Worm (Caenorhabditis elegans): Measurements from ENCODE around the gene F14D7.6.

- TF ChIP-seq klf-2 (GFP tag; conservative IDR thresholded peaks at IDR 0.05): no peak
- TF ChIP-seq flt-1 (GFP tag; IDR thresholded peaks at IDR 0.05): no peak
- no peak for TF ChIP-seq tab-1 (GFP tag; IDR thresholded peaks at IDR 0.05)
- no peak for TF ChIP-seq ztf-29 (GFP tag; IDR thresholded peaks at IDR 0.05)
- TF ChIP-seq ref-1 (GFP tag; conservative IDR thresholded peaks at IDR 0.05): no peak
- no peak for TF ChIP-seq cog-1 (tag; optimal IDR thresholded peaks at IDR 0.05)
- no peak for TF ChIP-seq T22C8.4 (GFP tag; IDR thresholded peaks at IDR 0.05)
Measured at ce11 chrV:14316525-14316924, 15.3 kb downstream of the F14D7.6 start, which contains the start of gene F47B8.2.

All from whole organism, midembryonic.